Fruit fly (Drosophila melanogaster) Kc167 (cell line): ENCODE measurements around the gene epsilonCOP.

Source experiments
- Myc ChIP-seq: fragments of >200 bp; optimal IDR thresholded peaks from 2 replicates; lab custom pipeline; 2017; ENCODE audit warnings: missing external identifiers
- Sin3A ChIP-seq: fragments of >200 bp; optimal IDR thresholded peaks from 2 replicates; lab custom pipeline; 2018; ENCODE audit warnings: missing external identifiers
- h ChIP-seq: fragments of >200 bp; optimal IDR thresholded peaks from 3 replicates; lab custom pipeline; 2018; ENCODE audit warnings: missing external identifiers
- insv ChIP-seq: fragments of >200 bp; optimal IDR thresholded peaks from 3 replicates; lab custom pipeline; 2018; ENCODE audit warnings: missing external identifiers
- psq ChIP-seq: fragments of >200 bp; optimal IDR thresholded peaks from 2 replicates; lab custom pipeline; 2017; ENCODE audit warnings: missing external identifiers
- ttk ChIP-seq: sonication (Bioruptor generic); optimal IDR thresholded peaks from 2 replicates; lab custom pipeline; 2017; ENCODE audit warnings: missing external identifiers

epsilonCOP gene

dm6 chr2L:6488676-6489140 is at the start of gene epsilonCOP, which contains the start of gene KFase:
epsilonCOP (plus strand) TSS chr2L:6489090.
KFase (minus strand) TSS chr2L:6488756.
- TF ChIP-seq Myc, result no peak
- no peak for TF ChIP-seq psq (lab: Kevin White, UChicago)
- no peak for TF ChIP-seq h (lab: Kevin White, UChicago)
- TF ChIP-seq ttk (lab: Kevin White, UChicago), result no peak
- no peak for TF ChIP-seq Sin3A (lab: Kevin White, UChicago)
- TF ChIP-seq insv, result no peak

- TF ChIP-seq psq (lab: Kevin White, UChicago) (no peak), h (lab: Kevin White, UChicago) (no peak)
Observed at dm6 chr2L:6447581-6448333, 41.1 kb upstream of the epsilonCOP start.

DNA sequence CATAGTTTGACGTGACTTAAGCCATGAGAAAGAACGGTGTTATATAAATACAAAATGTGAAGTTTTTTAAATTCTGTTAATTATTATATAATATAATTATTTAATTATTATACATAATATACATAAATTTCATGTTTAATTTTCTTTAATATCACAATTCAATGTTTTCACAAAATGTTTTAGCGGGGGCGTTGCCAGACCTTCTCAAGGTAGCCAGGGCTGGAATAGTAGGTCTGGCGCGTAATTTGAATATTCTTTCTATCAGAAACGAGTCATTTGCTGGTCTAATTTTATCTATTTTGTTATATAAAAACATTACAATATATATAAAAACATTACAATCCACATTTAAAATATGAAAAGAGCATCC is 40.6 kb upstream of the epsilonCOP start, which contains the start of gene Acox3:
TSS of gene Acox3 (minus strand) at position 70 of the 370 bp plus-strand sequence.
- no peak for TF ChIP-seq ttk (lab: Kevin White, UChicago)
- TF ChIP-seq psq (lab: Kevin White, UChicago), result no peak
- TF ChIP-seq h (lab: Kevin White, UChicago), result no peak
- no peak for TF ChIP-seq Sin3A (lab: Kevin White, UChicago)

DNA sequence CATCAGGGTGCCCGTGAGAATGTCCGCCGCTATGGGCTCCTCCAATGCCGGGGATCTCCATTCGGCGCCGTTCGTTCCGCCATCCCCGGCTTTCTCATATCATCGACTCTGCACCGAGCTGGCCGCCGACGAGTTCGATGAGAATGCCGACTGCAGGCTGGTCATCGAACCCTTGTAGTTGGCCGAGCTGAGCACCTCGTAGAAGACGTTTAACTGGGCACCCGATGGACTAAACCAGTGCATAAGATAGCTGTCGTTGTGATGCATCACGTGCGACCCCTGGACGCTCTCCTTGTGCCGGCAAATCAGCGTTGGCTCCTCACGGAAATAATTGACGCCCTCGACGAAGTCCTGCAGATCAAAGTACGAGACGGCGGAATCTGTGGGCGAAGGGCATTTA is 39.1 kb upstream of the epsilonCOP start:
- no peak for TF ChIP-seq ttk (lab: Kevin White, UChicago)
- no peak for TF ChIP-seq Myc
- no peak for TF ChIP-seq insv
- no peak for TF ChIP-seq psq (lab: Kevin White, UChicago)
- no peak for TF ChIP-seq h (lab: Kevin White, UChicago)
- no peak for TF ChIP-seq Sin3A (lab: Kevin White, UChicago)

DNA sequence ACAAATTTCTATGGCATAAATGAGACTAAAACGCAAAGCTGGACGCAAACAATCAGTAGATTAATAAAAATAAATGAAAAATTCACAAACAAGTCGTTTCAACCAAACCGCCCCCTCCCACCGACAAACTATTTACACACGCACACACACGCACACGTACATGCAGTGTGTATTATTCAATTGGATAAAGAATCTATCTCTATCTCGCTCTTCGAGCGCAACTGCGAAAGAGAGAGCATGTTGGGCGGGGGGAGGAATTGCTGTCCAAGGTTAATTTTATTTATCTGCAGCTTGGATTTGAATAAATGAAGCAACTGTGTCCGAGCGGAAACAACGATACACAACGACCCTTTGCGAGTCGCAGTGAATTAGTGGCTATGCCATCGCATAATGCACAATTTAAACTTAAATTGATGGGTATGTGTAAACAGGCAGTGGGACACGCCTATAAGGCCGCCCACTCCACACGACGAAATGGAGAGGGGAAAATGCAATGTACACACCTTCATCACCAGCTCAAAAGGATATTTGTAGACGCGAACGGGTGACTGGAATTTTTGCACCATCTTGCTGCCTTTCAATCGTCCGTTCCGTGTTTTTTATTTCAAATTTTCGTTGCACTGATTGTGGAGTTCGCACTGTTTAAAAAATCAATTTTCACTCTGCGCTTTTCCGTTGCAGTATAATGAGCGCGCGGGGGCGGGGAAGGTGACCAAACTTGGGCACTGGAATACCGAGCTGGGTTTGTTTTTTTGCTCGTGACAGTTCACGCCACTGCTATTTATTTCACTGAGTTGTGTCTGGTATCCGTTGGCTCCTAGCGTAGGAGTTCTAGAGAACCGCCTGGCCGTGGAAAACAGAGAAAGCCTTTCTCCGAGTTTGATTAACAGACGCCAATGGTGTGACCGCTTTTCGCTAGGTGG is 33.6 kb upstream of the epsilonCOP start, which contains the start of gene retm:
TSS of gene retm (minus strand) at position 898 of the 923 bp plus-strand sequence.
- no peak for TF ChIP-seq psq (lab: Kevin White, UChicago)
- no peak for TF ChIP-seq ttk (lab: Kevin White, UChicago)
- TF ChIP-seq Sin3A (lab: Kevin White, UChicago), result no peak
- no peak for TF ChIP-seq Myc
- TF ChIP-seq h (lab: Kevin White, UChicago), result no peak
- TF ChIP-seq insv, result no peak

DNA sequence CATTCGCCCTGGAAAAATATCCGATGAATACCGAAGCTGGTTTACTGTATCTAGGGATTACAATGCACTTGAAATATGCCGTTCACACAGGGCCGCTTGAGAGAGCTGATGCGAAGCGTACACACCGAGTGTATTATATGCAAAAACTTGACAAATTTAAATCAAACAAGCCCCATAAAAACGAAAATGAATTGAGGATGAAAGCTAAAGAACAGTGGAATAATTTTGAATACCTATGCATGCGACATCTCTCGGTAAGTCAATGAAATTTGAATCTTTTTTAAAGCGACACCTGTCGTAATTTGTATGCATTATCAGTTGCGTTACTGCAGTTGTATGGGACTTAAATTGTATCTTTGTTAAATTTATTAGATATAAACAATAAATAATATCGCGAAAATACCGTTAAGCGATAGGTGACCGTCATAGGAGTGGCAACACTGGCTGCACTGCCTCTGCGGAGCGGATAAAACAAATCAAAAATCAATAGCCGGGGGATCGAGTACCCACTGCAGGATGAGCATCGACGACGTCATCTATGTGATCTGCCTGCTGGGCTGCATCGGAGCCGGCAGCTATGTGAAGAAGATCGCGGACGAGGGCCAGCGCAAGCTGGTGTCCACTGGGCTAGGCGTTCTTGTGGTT is 32.8 kb upstream of the epsilonCOP start, which contains the start of gene frj:
TSS of gene frj (plus strand) at position 98 of the 645 bp plus-strand sequence.
- TF ChIP-seq Sin3A (lab: Kevin White, UChicago) (no peak), h (lab: Kevin White, UChicago) (no peak), insv (no peak), Myc (no peak), psq (lab: Kevin White, UChicago) (no peak), ttk (lab: Kevin White, UChicago) (no peak)

DNA sequence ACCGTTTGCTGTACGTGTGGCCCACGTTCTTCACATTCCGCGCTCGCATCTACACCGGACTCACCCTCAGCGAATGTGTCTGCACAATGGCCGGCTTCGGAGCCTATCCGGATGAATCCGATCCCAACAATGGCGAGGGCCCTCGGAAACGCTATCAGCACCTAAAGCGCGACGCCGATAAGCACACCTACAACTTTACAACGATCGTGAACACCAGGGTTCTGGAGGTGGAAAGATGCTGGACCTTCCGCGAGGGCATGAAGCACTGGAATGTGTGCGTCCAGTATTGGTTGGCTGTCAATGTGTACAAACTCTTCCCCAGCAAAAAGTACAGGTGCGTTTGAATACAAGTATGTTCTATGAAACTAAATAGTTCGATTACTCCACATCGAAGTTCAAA is 31.3 kb upstream of the epsilonCOP start:
- TF ChIP-seq Myc (no peak), h (lab: Kevin White, UChicago) (no peak), Sin3A (lab: Kevin White, UChicago) (no peak), ttk (lab: Kevin White, UChicago) (no peak), insv (no peak)

DNA sequence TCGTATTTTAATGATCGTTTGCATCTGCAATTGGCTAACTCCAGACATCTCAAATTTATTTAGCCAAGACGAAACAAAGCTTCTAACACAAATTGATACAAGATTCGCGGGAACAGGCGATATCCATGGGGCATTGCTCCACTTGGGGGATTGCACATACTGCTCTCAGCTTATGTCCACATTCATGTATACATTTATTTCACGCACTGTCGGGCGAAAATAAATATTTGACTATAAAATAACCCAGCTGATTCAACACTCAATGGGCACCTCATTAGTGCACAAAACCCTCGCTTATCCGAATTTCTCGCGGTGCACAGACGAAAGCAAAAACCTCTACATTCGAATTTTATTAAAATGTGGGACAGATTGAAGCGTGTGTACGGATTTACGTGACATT is 27.4 kb upstream of the epsilonCOP start:
- TF ChIP-seq Myc (no peak), ttk (lab: Kevin White, UChicago) (no peak), Sin3A (lab: Kevin White, UChicago) (no peak), h (lab: Kevin White, UChicago) (no peak), psq (lab: Kevin White, UChicago) (no peak)

DNA sequence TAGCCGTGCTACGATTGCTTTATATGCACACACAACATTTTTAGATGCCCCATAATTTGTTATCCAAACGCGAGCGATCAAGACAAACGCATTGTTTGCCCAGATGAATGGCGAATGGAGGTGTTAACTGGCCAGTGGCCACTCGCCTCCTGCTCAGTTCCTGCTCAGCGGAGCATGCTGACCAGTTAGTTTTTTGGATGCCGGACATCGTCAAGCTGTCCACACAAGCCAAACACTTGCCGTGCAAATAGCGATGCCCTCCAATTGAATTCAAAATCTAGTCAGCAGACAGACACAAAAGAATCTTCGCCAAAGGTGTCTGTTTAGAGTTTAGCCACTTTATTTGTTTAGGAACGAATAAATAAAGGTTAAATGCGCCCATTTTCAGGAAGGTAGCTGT is 26.6 kb upstream of the epsilonCOP start:
- TF ChIP-seq Sin3A (lab: Kevin White, UChicago) (no peak), h (lab: Kevin White, UChicago) (no peak), Myc (no peak), psq (lab: Kevin White, UChicago) (no peak), insv (no peak), ttk (lab: Kevin White, UChicago) (no peak)

DNA sequence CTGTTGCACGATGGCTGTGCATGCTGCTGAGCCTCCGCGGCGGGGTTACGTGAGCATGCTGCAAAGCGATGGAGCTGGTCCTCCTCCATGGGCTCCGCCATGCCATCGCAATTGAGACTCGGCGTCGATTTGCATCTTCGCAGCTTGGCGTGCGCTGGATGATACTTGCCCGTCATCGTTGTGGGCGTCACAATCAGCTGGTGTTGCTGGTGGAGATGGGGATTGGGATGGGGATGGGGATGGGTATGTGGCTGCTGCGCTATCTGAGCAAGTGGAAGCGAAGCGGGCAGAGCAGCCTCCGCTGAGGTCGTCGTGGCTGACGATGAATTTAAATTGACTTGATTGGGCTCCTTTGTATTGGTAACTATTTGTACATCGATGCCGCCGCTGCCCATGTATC is 25.5 kb upstream of the epsilonCOP start:
- TF ChIP-seq h (lab: Kevin White, UChicago) (no peak), ttk (lab: Kevin White, UChicago) (no peak), Sin3A (lab: Kevin White, UChicago) (no peak), insv (no peak), Myc (no peak), psq (lab: Kevin White, UChicago) (no peak)

DNA sequence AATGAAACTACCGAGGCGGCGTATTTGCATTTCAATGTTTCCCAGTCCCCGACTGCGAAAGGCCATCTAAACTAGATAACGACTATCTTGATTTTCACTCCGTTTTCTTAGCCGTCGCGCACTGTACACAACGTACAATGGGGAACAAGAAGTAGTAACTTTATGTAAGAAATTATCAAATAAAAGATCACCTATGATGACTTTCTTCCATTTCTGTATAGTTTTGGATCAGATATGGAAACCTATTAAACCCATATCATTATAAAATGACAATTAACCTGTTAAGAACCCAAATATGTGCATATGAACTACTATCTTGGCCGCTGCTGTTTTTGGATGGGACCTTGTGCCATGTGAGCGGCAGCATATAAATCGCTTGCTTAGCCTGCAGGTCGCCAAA is 24.6 kb upstream of the epsilonCOP start:
- no peak for TF ChIP-seq ttk (lab: Kevin White, UChicago)

DNA sequence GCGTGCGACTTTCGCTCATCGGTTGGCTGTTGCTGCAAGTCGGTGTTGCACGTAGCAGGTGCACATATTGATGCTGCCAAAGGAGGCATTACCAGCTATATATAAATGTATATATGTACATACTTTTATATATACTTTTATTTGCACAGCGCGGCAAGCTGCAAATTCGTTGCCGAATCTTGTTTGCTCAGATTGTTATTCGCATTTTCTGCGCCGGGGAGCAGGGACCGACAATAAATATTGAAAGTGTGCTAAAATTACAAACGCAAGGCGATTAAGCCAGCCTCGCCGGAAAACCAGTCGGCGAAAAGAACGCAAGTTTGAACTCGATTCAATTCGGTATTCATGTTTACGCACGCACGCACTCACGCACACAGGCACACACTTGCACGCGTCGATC is 24.1 kb upstream of the epsilonCOP start:
- no peak for TF ChIP-seq ttk (lab: Kevin White, UChicago)
- TF ChIP-seq insv, result no peak
- TF ChIP-seq h (lab: Kevin White, UChicago), result no peak
- no peak for TF ChIP-seq psq (lab: Kevin White, UChicago)
